Worm (Caenorhabditis elegans): ENCODE results near the gene F59B10.5.
A peak's percentile ranks its signal among the peaks of the same experiment; 100 is the strongest.

The F59B10.5 gene

ce11 chrII:10550173-10550572 is 26.7 kb upstream of the F59B10.5 start:
- TF ChIP-seq flt-1 (GFP tag; IDR thresholded peaks at IDR 0.05) = no peak
- TF ChIP-seq ztf-23 (GFP tag; IDR thresholded peaks at IDR 0.05) = no peak
- no peak for TF ChIP-seq klf-2 (GFP tag; conservative IDR thresholded peaks at IDR 0.05)
- no peak for TF ChIP-seq med-1 (GFP tag; optimal IDR thresholded peaks at IDR 0.05; ENCODE audit: insufficient read depth)
- no peak for TF ChIP-seq ref-1 (GFP tag; conservative IDR thresholded peaks at IDR 0.05)
- no peak for TF ChIP-seq T22C8.4 (GFP tag; IDR thresholded peaks at IDR 0.05)
- no peak for TF ChIP-seq ztf-29 (GFP tag; IDR thresholded peaks at IDR 0.05)
- no peak for TF ChIP-seq tab-1 (GFP tag; IDR thresholded peaks at IDR 0.05)
- no peak for TF ChIP-seq cog-1 (tag; optimal IDR thresholded peaks at IDR 0.05)

- TF ChIP-seq tab-1 (GFP tag; IDR thresholded peaks at IDR 0.05) (no peak), ztf-29 (GFP tag; IDR thresholded peaks at IDR 0.05) (peak; percentile 85), flt-1 (GFP tag; IDR thresholded peaks at IDR 0.05) (peak; percentile 80), ztf-23 (GFP tag; IDR thresholded peaks at IDR 0.05) (peak; percentile 71; the same call in 1 of the 2 replicates), klf-2 (GFP tag; conservative IDR thresholded peaks at IDR 0.05) (no peak)
These were observed 25.5 kb upstream of the F59B10.5 start for ce11 chrII:10548778-10549671.

- TF ChIP-seq ztf-29 (GFP tag; IDR thresholded peaks at IDR 0.05) = no peak
- peak; percentile 45; the same call in 1 of the 2 replicates for TF ChIP-seq flt-1 (GFP tag; IDR thresholded peaks at IDR 0.05)
These were observed 24.6 kb upstream of the F59B10.5 start for ce11 chrII:10547803-10548693.

ce11 chrII:10547311-10547710 is 23.8 kb upstream of the F59B10.5 start:
- TF ChIP-seq tab-1 (GFP tag; IDR thresholded peaks at IDR 0.05) (no peak), flt-1 (GFP tag; IDR thresholded peaks at IDR 0.05) (peak; percentile 61; the same call in 1 of the 2 replicates)

- no peak for TF ChIP-seq tab-1 (GFP tag; IDR thresholded peaks at IDR 0.05)
- no peak for TF ChIP-seq cog-1 (tag; optimal IDR thresholded peaks at IDR 0.05)
- no peak for TF ChIP-seq T22C8.4 (GFP tag; IDR thresholded peaks at IDR 0.05)
- TF ChIP-seq ref-1 (GFP tag; conservative IDR thresholded peaks at IDR 0.05) = no peak
These were observed 23.3 kb upstream of the F59B10.5 start for ce11 chrII:10546784-10547087.

- TF ChIP-seq ztf-23 (GFP tag; IDR thresholded peaks at IDR 0.05) (no peak), med-1 (GFP tag; optimal IDR thresholded peaks at IDR 0.05; ENCODE audit: insufficient read depth) (no peak), tab-1 (GFP tag; IDR thresholded peaks at IDR 0.05) (no peak), ref-1 (GFP tag; conservative IDR thresholded peaks at IDR 0.05) (no peak), ztf-29 (GFP tag; IDR thresholded peaks at IDR 0.05) (no peak), flt-1 (GFP tag; IDR thresholded peaks at IDR 0.05) (no peak), klf-2 (GFP tag; conservative IDR thresholded peaks at IDR 0.05) (no peak), cog-1 (tag; optimal IDR thresholded peaks at IDR 0.05) (no peak), T22C8.4 (GFP tag; IDR thresholded peaks at IDR 0.05) (no peak)
These were observed 22.7 kb upstream of the F59B10.5 start for ce11 chrII:10545924-10546783.

ce11 chrII:10545213-10545612 is 21.7 kb upstream of the F59B10.5 start:
- TF ChIP-seq ref-1 (GFP tag; conservative IDR thresholded peaks at IDR 0.05) = 0 out of 2 replicates have a peak, but pooled peaks have one; percentile 12
- no peak for TF ChIP-seq ztf-29 (GFP tag; IDR thresholded peaks at IDR 0.05)
- no peak for TF ChIP-seq cog-1 (tag; optimal IDR thresholded peaks at IDR 0.05)
- TF ChIP-seq klf-2 (GFP tag; conservative IDR thresholded peaks at IDR 0.05) = no peak
- TF ChIP-seq T22C8.4 (GFP tag; IDR thresholded peaks at IDR 0.05) = no peak
- peak; percentile 73 for TF ChIP-seq flt-1 (GFP tag; IDR thresholded peaks at IDR 0.05)
- TF ChIP-seq med-1 (GFP tag; optimal IDR thresholded peaks at IDR 0.05; ENCODE audit: insufficient read depth) = no peak
- TF ChIP-seq ztf-23 (GFP tag; IDR thresholded peaks at IDR 0.05) = no peak

ce11 chrII:10544374-10544908 is 21.0 kb upstream of the F59B10.5 start:
- TF ChIP-seq T22C8.4 (GFP tag; IDR thresholded peaks at IDR 0.05) (0 out of 2 replicates have a peak, but pooled peaks have one; percentile 13), cog-1 (tag; optimal IDR thresholded peaks at IDR 0.05) (no peak)

- no peak; the same call in 1 of the 2 replicates for TF ChIP-seq ref-1 (GFP tag; conservative IDR thresholded peaks at IDR 0.05)
- no peak for TF ChIP-seq tab-1 (GFP tag; IDR thresholded peaks at IDR 0.05)
- TF ChIP-seq cog-1 (tag; optimal IDR thresholded peaks at IDR 0.05) = no peak
- no peak for TF ChIP-seq ztf-23 (GFP tag; IDR thresholded peaks at IDR 0.05)
- TF ChIP-seq klf-2 (GFP tag; conservative IDR thresholded peaks at IDR 0.05) = no peak
- TF ChIP-seq ztf-29 (GFP tag; IDR thresholded peaks at IDR 0.05) = no peak
- no peak for TF ChIP-seq T22C8.4 (GFP tag; IDR thresholded peaks at IDR 0.05)
- no peak for TF ChIP-seq flt-1 (GFP tag; IDR thresholded peaks at IDR 0.05)
- TF ChIP-seq med-1 (GFP tag; optimal IDR thresholded peaks at IDR 0.05; ENCODE audit: insufficient read depth) = no peak
These were observed 20.1 kb upstream of the F59B10.5 start for ce11 chrII:10543457-10544137.

Measured in whole organism, midembryonic.